Fruit fly (Drosophila melanogaster): Measurements from ENCODE around the gene CG10038.

dm6 chr3R:12383036-12383435, 32.6 kb upstream of the CG10038 start, which contains the start of gene GstD11:
- TF ChIP-seq CG8478 (optimal IDR thresholded peaks at IDR 0.05) (no peak), CTCF (optimal IDR thresholded peaks at IDR 0.05) (no peak)

Measured in S2 (cell line).